Worm (Caenorhabditis elegans) whole organism, L4 larva: ENCODE measurements around the gene Y70G10A.4.

ENCODE experiments used
- F49E8.2 ChIP-seq: sonication (generic microtip); optimal IDR thresholded peaks from 2 replicates; lab custom pipeline; 2016; ENCODE audit warnings: missing compliant biosample characterization, mild to moderate bottlenecking, missing genetic modification characterization, borderline replicate concordance
- ZK546.5 ChIP-seq, 2 experiments: sonication (generic microtip); optimal IDR thresholded peaks; 2 replicates each; lab custom pipeline; 2017; ENCODE audit warnings: missing biosample characterization in 2 of 2, missing genetic modification characterization in 2 of 2
- hlh-11 ChIP-seq: fragments of 200-800 bp; sonication (Bioruptor generic); optimal IDR thresholded peaks from 2 replicates; lab custom pipeline; 2018; ENCODE audit warnings: mild to moderate bottlenecking, missing genetic modification characterization, missing compliant biosample characterization
- lin-15B ChIP-seq: fragments of 150-350 bp; sonication (generic microtip); optimal IDR thresholded peaks from 3 replicates; lab custom pipeline; 2014; ENCODE audit warnings: missing biosample characterization, missing genetic modification characterization
- mdl-1 ChIP-seq, 2 experiments: fragments of 150-350 bp in 1 of 2; sonication (generic microtip) in 1 of 2; optimal IDR thresholded peaks; 2 replicates each; lab custom pipeline; 2014 to 2017; ENCODE audit warnings: missing biosample characterization in 2 of 2, missing genetic modification characterization in 2 of 2
- nhr-11 ChIP-seq: fragments of 150-350 bp; optimal IDR thresholded peaks from 2 replicates; lab custom pipeline; 2014; ENCODE audit warnings: missing biosample characterization, missing genetic modification characterization
- nhr-48 ChIP-seq: sonication (generic microtip); optimal IDR thresholded peaks from 2 replicates; lab custom pipeline; 2016; ENCODE audit warnings: mild to moderate bottlenecking, missing genetic modification characterization, missing compliant biosample characterization
- pqm-1 ChIP-seq: sonication (generic microtip); optimal IDR thresholded peaks from 2 replicates; lab custom pipeline; 2017; ENCODE audit warnings: missing biosample characterization, missing genetic modification characterization
- tag-97 ChIP-seq: fragments of 200-800 bp; sonication (Bioruptor generic); IDR thresholded peaks from 2 replicates; pipeline ENCODE4 v1.3.6; 2022; ENCODE audit warnings: missing genetic modification characterization, missing compliant biosample characterization
- unc-39 ChIP-seq: sonication (generic microtip); optimal IDR thresholded peaks from 2 replicates; lab custom pipeline; 2017; ENCODE audit warnings: missing biosample characterization, missing genetic modification characterization
- zag-1 ChIP-seq: fragments of 150-350 bp; optimal IDR thresholded peaks from 2 replicates; lab custom pipeline; 2014; ENCODE audit warnings: missing biosample characterization, missing genetic modification characterization
- zip-11 ChIP-seq: fragments of 200-800 bp; sonication (Bioruptor generic); IDR thresholded peaks from 2 replicates; pipeline ENCODE4 v1.3.6; 2022; ENCODE audit warnings: missing genetic modification characterization, missing compliant biosample characterization

- TF ChIP-seq lin-15B (tag; lab: Kevin White, UChicago) (no peak), F49E8.2 (tag; lab: Kevin White, UChicago) (no peak), pqm-1 (tag; lab: Kevin White, UChicago) (no peak), unc-39 (tag; lab: Kevin White, UChicago) (no peak), tag-97 (GFP tag; lab: Robert Waterston, UW) (no peak), zip-11 (no peak), nhr-11 (tag; lab: Kevin White, UChicago) (no peak), ZK546.5 (tag; optimal IDR thresholded peaks at IDR 0.05; lab: Kevin White, UChicago) (no peak), zag-1 (tag; lab: Kevin White, UChicago) (no peak), hlh-11 (no peak), mdl-1 (tag; optimal IDR thresholded peaks at IDR 0.05; lab: Kevin White, UChicago) (no peak), nhr-48 (tag; lab: Kevin White, UChicago) (no peak)
Measured at ce11 chrIII:10231641-10232040, 9.7 kb downstream of the Y70G10A.4 start.
